Fruit fly (Drosophila melanogaster): ENCODE data around the gene CG10725.

The CG10725 gene

dm6 chr3L:13476566-13477452 is 39.1 kb downstream of the CG10725 start:
- TF ChIP-seq CG17801 (GFP tag; optimal IDR thresholded peaks at IDR 0.05; ENCODE audit: partially characterized antibody): peak; percentile 25

dm6 chr3L:13477453-13478184 is 39.9 kb downstream of the CG10725 start, which contains the start of gene stv:
Gene stv (plus strand): TSS chr3L:13477541.
- TF ChIP-seq CG17801 (GFP tag; optimal IDR thresholded peaks at IDR 0.05; ENCODE audit: partially characterized antibody): no peak

DNA sequence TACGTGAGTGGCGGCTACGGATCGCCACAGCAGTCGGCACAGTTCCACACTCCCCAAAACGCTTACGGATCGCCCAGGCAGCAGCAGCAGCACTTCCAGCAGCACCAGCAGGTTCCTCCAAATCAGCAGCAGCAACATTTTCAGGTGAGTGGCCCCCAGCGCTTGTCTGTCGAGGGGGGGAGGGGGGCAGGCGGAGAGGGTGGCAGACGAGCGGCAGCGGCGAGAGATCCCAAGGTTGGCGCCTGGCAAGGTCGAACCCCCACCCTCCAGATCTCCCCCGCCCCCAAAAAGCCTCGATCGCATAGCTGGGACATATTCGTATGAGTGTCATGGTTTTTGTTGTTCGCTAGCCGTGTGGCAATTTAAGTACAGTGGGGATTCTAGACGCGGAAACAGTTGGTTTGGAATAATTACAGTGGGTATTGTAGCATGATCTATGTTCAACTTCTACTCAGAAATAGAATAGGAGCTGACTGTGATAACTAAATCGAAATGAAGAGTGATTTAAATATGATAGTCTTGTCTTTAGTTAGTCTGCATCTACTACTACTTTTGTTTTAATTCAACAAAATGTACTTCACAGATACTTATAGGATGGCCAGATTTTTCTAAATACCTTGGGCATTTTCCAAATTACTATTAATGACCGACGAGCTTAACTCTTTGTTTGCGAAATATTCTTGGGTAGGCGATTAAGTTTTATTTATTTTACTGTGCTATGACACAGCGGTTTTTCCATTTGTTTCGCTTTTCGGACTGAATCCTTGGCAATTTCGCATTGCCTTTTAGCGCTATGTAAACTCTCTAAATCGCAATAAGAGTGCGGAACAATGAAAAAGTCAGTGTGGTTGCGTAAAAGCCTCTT is 40.8 kb downstream of the CG10725 start:
- TF ChIP-seq CG17801 (GFP tag; optimal IDR thresholded peaks at IDR 0.05; ENCODE audit: partially characterized antibody): no peak

- no peak for TF ChIP-seq CG17801 (GFP tag; optimal IDR thresholded peaks at IDR 0.05; ENCODE audit: partially characterized antibody)
Observed at dm6 chr3L:13479204-13479600, 41.4 kb downstream of the CG10725 start.

dm6 chr3L:13479609-13480240 is 42.0 kb downstream of the CG10725 start:
- TF ChIP-seq CG17801 (GFP tag; optimal IDR thresholded peaks at IDR 0.05; ENCODE audit: partially characterized antibody): peak; percentile 44

dm6 chr3L:13480241-13480627 is 42.5 kb downstream of the CG10725 start:
- no peak for TF ChIP-seq CG17801 (GFP tag; optimal IDR thresholded peaks at IDR 0.05; ENCODE audit: partially characterized antibody)

DNA sequence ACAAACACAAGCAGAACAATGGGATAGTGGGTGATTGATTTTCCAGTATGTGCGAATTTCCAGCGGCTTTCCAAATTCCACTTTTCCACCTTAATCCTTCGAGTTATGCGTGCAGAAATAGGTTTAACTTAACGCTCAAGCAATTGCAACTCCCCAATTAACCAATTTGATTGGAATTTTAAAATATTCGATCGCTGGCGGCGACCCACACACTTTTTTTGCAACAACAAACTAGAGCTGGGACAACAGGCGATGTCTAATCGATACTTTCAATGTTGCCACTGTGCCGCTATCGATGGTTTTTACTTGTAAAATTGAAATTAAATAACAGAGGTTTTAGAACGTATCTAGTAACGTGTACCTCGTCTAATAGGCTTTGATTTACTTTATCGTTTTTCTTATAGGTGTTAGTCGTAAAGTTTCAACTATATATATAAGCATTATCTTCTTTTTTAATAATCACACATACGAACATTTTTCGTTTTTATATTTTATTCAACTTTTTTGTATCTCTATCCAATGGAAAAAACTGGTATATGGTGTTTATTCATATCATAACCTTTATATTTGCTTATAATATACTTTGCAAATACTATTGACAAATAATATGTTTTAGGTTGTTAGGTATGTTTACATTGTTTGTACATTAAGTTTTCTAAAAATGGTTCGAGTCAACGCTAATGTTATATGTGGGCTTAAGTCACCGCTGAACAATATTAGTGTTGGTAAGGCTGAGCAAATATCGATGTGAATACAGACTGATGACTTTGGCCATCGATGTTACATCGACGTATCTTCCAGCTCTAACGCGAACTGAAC is 48.5 kb downstream of the CG10725 start, which contains the start of the genes Abp1 and Tgi:
Gene Abp1 (minus strand): TSS at position 240 of the 819 bp plus-strand sequence.
Gene Tgi (plus strand): TSS at position 757 of the 819 bp plus-strand sequence.
- TF ChIP-seq CG17801 (GFP tag; optimal IDR thresholded peaks at IDR 0.05; ENCODE audit: partially characterized antibody): no peak

DNA sequence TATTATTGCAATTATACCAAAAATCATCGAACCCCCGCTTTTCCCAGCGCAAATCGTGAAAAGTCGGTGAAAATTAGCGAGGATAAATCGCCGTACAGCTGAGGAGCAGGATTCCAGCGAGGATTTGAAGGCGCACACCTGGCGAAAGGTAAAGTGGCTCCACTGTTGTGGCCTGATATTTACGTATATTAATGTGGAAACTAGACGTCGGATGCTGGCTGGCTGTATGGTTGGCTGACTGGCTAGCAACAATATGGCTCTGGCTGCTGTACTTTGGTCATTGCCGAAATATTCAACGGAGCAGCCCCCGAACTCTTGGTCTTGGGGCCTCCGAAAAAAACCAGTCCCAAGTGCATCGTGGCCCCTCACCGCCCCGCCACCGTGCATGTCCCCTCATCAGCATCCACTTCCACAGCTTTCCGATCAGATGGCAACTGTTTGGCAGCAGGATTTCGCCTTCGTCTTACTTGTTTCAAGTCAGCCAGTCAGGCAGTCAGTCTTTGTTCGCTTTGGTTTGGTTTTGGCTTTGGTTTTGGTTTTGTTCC is 49.2 kb downstream of the CG10725 start:
- no peak for TF ChIP-seq CG17801 (GFP tag; optimal IDR thresholded peaks at IDR 0.05; ENCODE audit: partially characterized antibody)

DNA sequence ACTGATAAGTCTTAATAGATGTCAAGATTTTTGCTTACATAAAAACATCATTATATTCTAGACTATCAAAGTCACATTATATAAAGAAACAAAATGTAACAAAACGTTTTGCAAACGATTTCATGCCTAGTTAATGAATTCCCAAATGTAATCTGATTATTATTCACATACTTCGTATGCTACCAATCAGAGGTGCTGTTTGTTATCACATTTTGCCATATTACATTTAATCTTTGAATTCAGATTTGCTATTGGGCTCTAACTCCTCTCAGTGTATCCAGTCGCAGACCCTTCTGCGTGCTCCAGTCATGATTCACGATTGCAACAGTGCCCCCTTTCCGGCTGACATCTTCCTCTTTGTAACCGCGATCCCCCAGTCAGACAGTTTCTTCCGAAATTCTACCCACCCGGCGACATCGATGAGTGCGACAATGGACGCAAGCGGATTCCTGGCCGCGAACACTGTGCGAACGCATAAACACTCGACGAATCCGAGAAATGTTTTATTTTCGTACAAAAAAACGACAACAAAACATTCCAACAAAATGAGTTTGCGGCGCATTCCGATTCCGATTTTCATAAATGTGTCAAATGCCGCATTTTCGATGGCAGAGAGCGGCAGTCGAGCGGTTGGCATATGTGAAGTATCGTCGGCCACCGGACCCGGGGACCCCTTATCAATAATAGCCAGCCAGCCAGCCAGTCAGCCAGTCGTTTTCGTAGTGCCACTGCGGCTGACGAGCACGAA is 50.5 kb downstream of the CG10725 start:
- TF ChIP-seq CG17801 (GFP tag; optimal IDR thresholded peaks at IDR 0.05; ENCODE audit: partially characterized antibody): no peak
